Worm (Caenorhabditis elegans) whole organism, L3 larva: ENCODE data around the gene R186.8.

Experiments
- R02D3.7 ChIP-seq: fragments of 150-350 bp; optimal IDR thresholded peaks from 2 replicates; lab custom pipeline; 2014; ENCODE audit warnings: missing biosample characterization, missing genetic modification characterization
- aly-2 ChIP-seq: fragments of 150-350 bp; optimal IDR thresholded peaks from 2 replicates; lab custom pipeline; 2014; ENCODE audit warnings: missing biosample characterization, missing genetic modification characterization
- ceh-9 ChIP-seq: sonication (generic microtip); optimal IDR thresholded peaks from 2 replicates; lab custom pipeline; 2018; ENCODE audit warnings: missing biosample characterization, missing genetic modification characterization
- daf-12 ChIP-seq: fragments of 150-350 bp; optimal IDR thresholded peaks from 2 replicates; lab custom pipeline; 2014; ENCODE audit warnings: missing biosample characterization, missing genetic modification reagents, missing genetic modification characterization
- egl-27 ChIP-seq: sonication (generic microtip); optimal IDR thresholded peaks from 4 replicates; lab custom pipeline; 2017; ENCODE audit warnings: missing biosample characterization, missing genetic modification reagents, missing genetic modification characterization
- egl-5 ChIP-seq: fragments of 150-350 bp; optimal IDR thresholded peaks from 2 replicates; lab custom pipeline; 2017; ENCODE audit warnings: missing biosample characterization, missing genetic modification reagents, missing genetic modification characterization, inconsistent platforms
- elt-1 ChIP-seq: fragments of 150-350 bp; optimal IDR thresholded peaks from 2 replicates; lab custom pipeline; 2014; ENCODE audit warnings: missing biosample characterization, missing genetic modification characterization
- elt-2 ChIP-seq: sonication (generic microtip); optimal IDR thresholded peaks from 2 replicates; lab custom pipeline; 2016; ENCODE audit warnings: missing genetic modification reagents, mild to moderate bottlenecking, missing genetic modification characterization, missing compliant biosample characterization
- elt-3 ChIP-seq, 3 experiments: fragments of 150-350 bp in 1 of 3; sonication (generic microtip) in 2 of 3; optimal IDR thresholded peaks; 2 replicates in 2 of 3; 4 replicates in 1 of 3; lab custom pipeline; 2014 to 2017; ENCODE audit warnings: missing biosample characterization in 3 of 3, missing genetic modification characterization in 3 of 3
- eor-1 ChIP-seq, 2 experiments: fragments of 150-350 bp; optimal IDR thresholded peaks; 2 replicates each; lab custom pipeline; 2014 to 2018; ENCODE audit warnings: missing biosample characterization in 2 of 2, missing genetic modification characterization in 2 of 2
- fos-1 ChIP-seq: fragments of 150-350 bp; optimal IDR thresholded peaks from 2 replicates; lab custom pipeline; 2014; ENCODE audit warnings: missing biosample characterization, missing genetic modification characterization
- hmg-11 ChIP-seq: sonication (generic microtip); optimal IDR thresholded peaks from 2 replicates; lab custom pipeline; 2016; ENCODE audit warnings: missing genetic modification characterization, missing compliant biosample characterization
- lin-15B ChIP-seq: fragments of 150-350 bp; optimal IDR thresholded peaks from 2 replicates; lab custom pipeline; 2014; ENCODE audit warnings: missing biosample characterization, missing genetic modification characterization
- nfya-1 ChIP-seq: sonication (generic microtip); optimal IDR thresholded peaks from 2 replicates; lab custom pipeline; 2017; ENCODE audit warnings: missing genetic modification characterization, mild to moderate bottlenecking, missing compliant biosample characterization, antibody characterized with exemption, moderate library complexity; ENCODE audit not compliant: insufficient read depth
- nhr-11 ChIP-seq: fragments of 150-350 bp; optimal IDR thresholded peaks from 2 replicates; lab custom pipeline; 2014; ENCODE audit warnings: missing biosample characterization, missing genetic modification characterization
- nhr-12 ChIP-seq: fragments of 150-350 bp; optimal IDR thresholded peaks from 2 replicates; lab custom pipeline; 2014; ENCODE audit warnings: missing biosample characterization, missing genetic modification characterization
- nhr-23 ChIP-seq: fragments of 150-350 bp; optimal IDR thresholded peaks from 2 replicates; lab custom pipeline; 2014; ENCODE audit warnings: missing biosample characterization, missing genetic modification reagents, missing genetic modification characterization
- nhr-237 ChIP-seq: fragments of 150-350 bp; optimal IDR thresholded peaks from 2 replicates; lab custom pipeline; 2014; ENCODE audit warnings: missing biosample characterization, missing genetic modification characterization
- nhr-25 ChIP-seq: sonication (generic microtip); optimal IDR thresholded peaks from 2 replicates; lab custom pipeline; 2017; ENCODE audit warnings: missing biosample characterization, missing genetic modification characterization
- nhr-43 ChIP-seq: sonication (generic microtip); optimal IDR thresholded peaks from 2 replicates; lab custom pipeline; 2016; ENCODE audit warnings: mild to moderate bottlenecking, missing genetic modification characterization, missing compliant biosample characterization; ENCODE audit not compliant: poor library complexity, severe bottlenecking
- nhr-67 ChIP-seq: fragments of 150-350 bp; optimal IDR thresholded peaks from 2 replicates; lab custom pipeline; 2014; ENCODE audit warnings: missing biosample characterization, missing genetic modification characterization
- nhr-77 ChIP-seq: fragments of 150-350 bp; optimal IDR thresholded peaks from 2 replicates; lab custom pipeline; 2014; ENCODE audit warnings: missing biosample characterization, missing genetic modification characterization
- pha-4 ChIP-seq: fragments of 150-350 bp; optimal IDR thresholded peaks from 2 replicates; lab custom pipeline; 2014; ENCODE audit warnings: missing biosample characterization, missing genetic modification reagents, missing genetic modification characterization
- pqm-1 ChIP-seq: fragments of 150-350 bp; optimal IDR thresholded peaks from 2 replicates; lab custom pipeline; 2017; ENCODE audit warnings: missing biosample characterization, missing genetic modification characterization, inconsistent platforms
- snpc-4 ChIP-seq: fragments of 150-350 bp; optimal IDR thresholded peaks from 2 replicates; lab custom pipeline; 2014; ENCODE audit warnings: missing biosample characterization, missing genetic modification characterization
- tbx-2 ChIP-seq: sonication (generic microtip); optimal IDR thresholded peaks from 2 replicates; lab custom pipeline; 2016; ENCODE audit warnings: mild to moderate bottlenecking, missing genetic modification characterization, missing compliant biosample characterization
- unc-62 ChIP-seq: fragments of 150-350 bp; sonication (generic microtip); optimal IDR thresholded peaks from 4 replicates; lab custom pipeline; 2014; ENCODE audit warnings: missing biosample characterization, missing genetic modification reagents, missing genetic modification characterization

R186.8 gene

DNA sequence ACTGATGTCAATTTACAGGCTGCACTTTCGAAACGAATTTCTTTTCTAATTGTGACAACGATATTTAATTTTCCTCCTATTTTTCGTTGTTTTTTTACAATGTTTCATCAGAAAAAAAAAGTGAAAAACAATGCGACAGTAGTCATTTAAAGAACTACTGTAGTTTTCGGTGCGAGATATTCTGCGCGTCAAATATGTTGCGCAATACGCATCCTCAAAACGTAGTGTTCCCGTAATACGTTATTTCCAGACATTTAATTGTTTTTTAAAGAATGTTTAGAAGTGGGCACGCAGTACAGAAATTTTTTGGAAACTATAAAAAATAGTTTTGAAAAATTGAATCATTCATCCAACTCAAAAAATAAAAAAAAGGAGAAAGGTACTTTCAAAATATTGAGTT lies 6.3 kb upstream of the R186.8 start:
- no peak for TF ChIP-seq fos-1

DNA sequence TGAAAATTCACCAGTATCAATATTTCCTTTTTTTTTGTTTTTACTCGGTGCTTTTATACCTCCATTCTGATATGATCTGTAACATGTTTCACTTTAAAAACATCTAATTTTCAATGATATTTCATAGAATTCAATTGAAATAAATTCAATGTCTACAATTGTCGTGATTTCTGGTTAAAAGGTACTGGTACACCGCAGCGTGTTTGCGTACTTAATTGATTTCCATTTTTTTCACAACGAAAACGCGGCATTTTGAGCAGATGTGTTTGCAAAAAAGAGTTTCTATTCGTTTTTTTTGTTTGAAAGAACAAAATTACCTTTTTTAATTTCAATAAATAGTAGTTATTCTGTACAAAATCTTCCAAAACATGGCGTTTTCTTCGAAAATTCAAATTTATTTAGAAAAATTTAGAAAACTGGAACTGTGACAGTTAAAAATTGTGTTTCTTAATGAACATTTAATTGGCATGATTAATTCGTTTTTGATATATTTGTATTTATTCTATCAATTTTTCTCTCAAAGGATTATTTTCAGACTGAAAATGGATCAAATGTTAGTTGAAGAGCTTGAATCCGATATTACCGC lies 2.9 kb upstream of the R186.8 start, which contains the start of gene pnn-1:
TSS of gene pnn-1 (plus strand) at position 536 of the 586 bp plus-strand sequence.
- TF ChIP-seq hmg-11 (peak; percentile 48), elt-1 (tag; lab: Kevin White, UChicago) (no peak), pha-4 (tag; lab: Kevin White, UChicago) (peak; percentile 59), nfya-1 (tag; lab: Kevin White, UChicago) (peak; percentile 45), pqm-1 (tag; lab: Kevin White, UChicago) (no peak), lin-15B (tag; lab: Kevin White, UChicago) (peak; percentile 35), elt-3 (tag; optimal IDR thresholded peaks at IDR 0.05; lab: Kevin White, UChicago) (no peak), nhr-237 (tag; lab: Kevin White, UChicago) (no peak)

DNA sequence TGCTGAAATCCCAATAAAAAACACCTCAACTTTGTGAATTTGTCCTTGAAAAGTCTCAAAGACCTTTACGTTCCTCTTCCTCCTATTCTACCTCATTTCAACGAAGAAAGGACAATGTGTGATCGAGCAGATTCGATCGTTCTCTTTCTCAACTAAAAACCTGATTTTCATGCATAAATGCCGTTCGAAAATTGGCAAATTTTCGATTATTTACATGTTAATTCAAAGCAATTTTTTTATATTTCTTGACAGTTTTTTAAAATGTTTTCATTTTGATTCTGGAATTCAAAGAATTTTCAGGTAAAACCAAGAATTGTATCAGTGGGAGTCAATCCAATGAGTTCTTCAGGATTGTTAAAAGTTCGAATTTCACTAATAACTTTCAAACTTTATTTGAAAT lies 773 bp upstream of the R186.8 start, which contains the start of gene lin-46:
TSS of gene lin-46 (plus strand) at position 301 of the 400 bp plus-strand sequence.
- TF ChIP-seq nhr-25 (tag; lab: Kevin White, UChicago) (peak; percentile 67), aly-2 (tag; lab: Kevin White, UChicago) (no peak)

DNA sequence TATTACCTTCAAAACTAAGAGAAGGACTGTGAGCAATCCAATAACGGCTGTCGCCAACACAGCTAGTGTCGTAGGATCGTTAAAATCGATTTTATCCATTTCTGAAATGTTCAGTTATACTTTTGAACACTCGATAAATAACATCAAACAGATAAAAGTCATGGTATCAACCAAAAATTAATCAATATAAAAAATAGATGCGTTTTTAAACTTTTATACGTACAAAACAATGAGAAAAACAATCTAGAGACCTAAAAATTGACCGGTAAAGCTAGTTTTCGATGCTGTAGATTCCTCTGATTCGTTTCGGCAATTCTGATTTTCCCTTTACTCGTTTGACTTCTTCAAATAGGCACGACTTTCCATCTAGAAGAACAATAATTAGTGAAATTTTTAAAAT lies 672 bp downstream of the R186.8 start, which contains the start of gene R186.3:
TSS of gene R186.3 (minus strand) at position 101 of the 400 bp plus-strand sequence.
- TF ChIP-seq daf-12 = no peak
- TF ChIP-seq unc-62 = no peak
- TF ChIP-seq egl-27 (tag; lab: Kevin White, UChicago) = no peak
- TF ChIP-seq nhr-12 = no peak
- no peak for TF ChIP-seq fos-1
- TF ChIP-seq eor-1 (tag; optimal IDR thresholded peaks at IDR 0.05; lab: Kevin White, UChicago) = no peak
- TF ChIP-seq pha-4 (tag; lab: Kevin White, UChicago) = no peak
- TF ChIP-seq nhr-237 (tag; lab: Kevin White, UChicago) = no peak
- TF ChIP-seq egl-5 (tag; lab: Kevin White, UChicago) = no peak
- TF ChIP-seq pqm-1 (tag; lab: Kevin White, UChicago) = no peak
- no peak for TF ChIP-seq nhr-43 (tag; lab: Kevin White, UChicago)
- no peak for TF ChIP-seq nhr-77 (tag; lab: Kevin White, UChicago)
- TF ChIP-seq ceh-9 (tag; lab: Kevin White, UChicago) = no peak
- no peak for TF ChIP-seq nhr-11
- TF ChIP-seq snpc-4 (tag; lab: Kevin White, UChicago) = no peak
- TF ChIP-seq R02D3.7 (tag; lab: Kevin White, UChicago) = no peak
- no peak for TF ChIP-seq elt-1 (tag; lab: Kevin White, UChicago)
- TF ChIP-seq nhr-23 (tag; lab: Kevin White, UChicago) = no peak

DNA sequence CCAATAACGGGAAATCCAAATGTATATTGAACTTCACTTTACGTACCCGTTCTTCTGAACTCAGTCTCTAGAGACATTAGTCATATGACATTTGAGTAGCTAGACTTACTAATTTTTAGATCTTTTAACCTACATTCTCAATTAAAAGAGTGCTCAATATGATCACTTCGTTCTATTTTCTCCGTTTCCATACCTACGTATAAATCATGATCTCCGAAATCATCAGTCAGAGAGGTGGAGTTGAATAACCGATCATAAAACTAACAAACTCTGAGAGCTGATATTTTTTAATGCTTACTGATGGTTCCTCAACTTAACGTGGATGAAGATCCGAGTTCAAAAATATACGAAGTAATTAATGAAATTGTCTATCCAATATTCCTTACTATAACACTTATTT lies 3.7 kb downstream of the R186.8 start, which contains the start of gene srd-35:
TSS of gene srd-35 (plus strand) at position 301 of the 400 bp plus-strand sequence.
- TF ChIP-seq tbx-2 (tag; lab: Kevin White, UChicago) (no peak), nhr-67 (tag; lab: Kevin White, UChicago) (no peak), eor-1 (tag; optimal IDR thresholded peaks at IDR 0.05; lab: Kevin White, UChicago) (no peak), fos-1 (no peak)
- TF ChIP-seq, all 47 proteins: peak for 0

DNA sequence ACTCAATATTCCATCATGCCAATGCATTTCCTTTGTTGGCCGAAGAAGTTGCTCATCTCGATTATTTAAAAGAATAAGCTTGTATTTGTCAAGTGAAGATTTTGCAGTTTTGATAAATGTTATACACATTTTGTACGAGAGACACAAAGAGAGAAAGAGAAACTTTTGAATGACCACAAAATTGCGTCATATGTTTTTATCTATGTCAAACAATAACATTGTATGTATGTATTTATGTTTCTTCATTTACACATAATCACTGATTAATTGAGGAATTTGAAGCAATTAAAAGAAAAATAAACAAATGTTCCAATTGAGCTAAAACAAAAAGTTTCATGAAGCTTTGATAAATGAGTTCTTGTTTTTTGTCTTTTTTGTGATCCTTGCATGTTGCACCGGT lies 4.6 kb downstream of the R186.8 start, which contains the start of gene hrg-9:
TSS of gene hrg-9 (minus strand) at position 152 of the 400 bp plus-strand sequence.
- TF ChIP-seq tbx-2 (tag; lab: Kevin White, UChicago) (no peak), pha-4 (tag; lab: Kevin White, UChicago) (peak; percentile 55), ceh-9 (tag; lab: Kevin White, UChicago) (no peak), elt-2 (peak; percentile 37)

DNA sequence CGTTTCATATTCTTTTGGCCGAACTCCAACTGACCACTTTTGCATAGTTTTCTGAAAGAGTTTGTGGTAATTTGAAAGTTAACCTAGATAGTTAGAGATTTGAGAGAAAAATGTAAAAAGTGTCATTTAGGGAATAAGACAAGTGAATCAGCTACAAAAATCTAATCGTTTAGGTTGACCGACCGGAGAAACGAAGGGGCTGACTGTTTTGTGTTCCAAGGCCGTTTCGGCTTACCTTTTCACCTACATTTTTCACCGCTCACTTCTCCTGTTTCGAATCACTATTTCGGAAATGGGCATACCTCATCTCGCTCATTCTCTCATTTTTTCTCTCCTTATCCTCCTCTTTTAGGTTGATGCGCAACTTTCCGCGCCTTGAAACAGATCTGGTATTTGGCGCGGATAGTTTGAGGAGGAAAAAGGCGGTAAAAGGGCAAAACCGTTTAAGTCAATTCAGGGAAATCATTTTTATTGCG lies 6.7 kb downstream of the R186.8 start, which contains the start of gene mpst-7:
TSS of gene mpst-7 (minus strand) at position 51 of the 476 bp plus-strand sequence.
- TF ChIP-seq pha-4 (tag; lab: Kevin White, UChicago) (no peak), nhr-23 (tag; lab: Kevin White, UChicago) (peak; percentile 21), nhr-25 (tag; lab: Kevin White, UChicago) (peak; percentile 57), elt-2 (no peak), nhr-237 (tag; lab: Kevin White, UChicago) (no peak)
